Fruit fly (Drosophila melanogaster): ENCODE results near the gene Hsp60A.

Gene Hsp60A

dm6 chrX:11153826-11154510, 45.7 kb downstream of the Hsp60A start, which contains the start of the genes rtv and Dlic (continued):
- TF ChIP-seq salr (GFP tag; optimal IDR thresholded peaks at IDR 0.05) (no peak), Sox102F (GFP tag; optimal IDR thresholded peaks at IDR 0.05) (no peak), Hr38 (GFP tag; optimal IDR thresholded peaks at IDR 0.05) (no peak), CG8119 (GFP tag; IDR thresholded peaks at IDR 0.05) (no peak), pdm3 (GFP tag; optimal IDR thresholded peaks at IDR 0.05) (peak; percentile 4), CG3919 (GFP tag; optimal IDR thresholded peaks at IDR 0.05) (no peak), CG8632 (GFP tag; optimal IDR thresholded peaks at IDR 0.05) (no peak), svp (GFP tag) (peak; percentile 78), vri (GFP tag; optimal IDR thresholded peaks at IDR 0.05) (no peak), lz (GFP tag; optimal IDR thresholded peaks at IDR 0.05) (peak; percentile 44), CG32006 (GFP tag; optimal IDR thresholded peaks at IDR 0.05) (no peak), cyc (GFP tag; optimal IDR thresholded peaks at IDR 0.05) (peak; percentile 44), Ets96B (tag; optimal IDR thresholded peaks at IDR 0.05) (no peak), CG6276 (GFP tag; optimal IDR thresholded peaks at IDR 0.05) (no peak), dac (GFP tag; optimal IDR thresholded peaks at IDR 0.05) (no peak)

dm6 chrX:11154511-11155197, 46.4 kb downstream of the Hsp60A start:
- TF ChIP-seq ss (GFP tag; optimal IDR thresholded peaks at IDR 0.05) (peak; percentile 40), CG11294 (GFP tag; IDR thresholded peaks at IDR 0.05) (no peak), CG3032 (tag; optimal IDR thresholded peaks at IDR 0.05) (no peak), CG16779 (tag; optimal IDR thresholded peaks at IDR 0.05) (no peak), CG6792 (GFP tag; optimal IDR thresholded peaks at IDR 0.05) (no peak), topi (GFP tag; optimal IDR thresholded peaks at IDR 0.05) (no peak), Sox102F (GFP tag; optimal IDR thresholded peaks at IDR 0.05) (no peak), Sox15 (GFP tag; optimal IDR thresholded peaks at IDR 0.05) (no peak), Gug (GFP tag; IDR thresholded peaks at IDR 0.05) (no peak), CG32006 (GFP tag; optimal IDR thresholded peaks at IDR 0.05) (no peak), CG1621 (tag; optimal IDR thresholded peaks at IDR 0.05) (no peak), achi (GFP tag; optimal IDR thresholded peaks at IDR 0.05) (no peak), lz (GFP tag; optimal IDR thresholded peaks at IDR 0.05) (no peak), acj6 (GFP tag; optimal IDR thresholded peaks at IDR 0.05) (no peak), CG4318 (GFP tag; optimal IDR thresholded peaks at IDR 0.05) (no peak), CG6854 (GFP tag; optimal IDR thresholded peaks at IDR 0.05) (no peak), CG3919 (GFP tag; optimal IDR thresholded peaks at IDR 0.05) (no peak), CG15336 (GFP tag; IDR thresholded peaks at IDR 0.05) (no peak; the same call in 1 of the 2 replicates), fkh (GFP tag; optimal IDR thresholded peaks at IDR 0.05) (peak; percentile 63), CG10669 (GFP tag; optimal IDR thresholded peaks at IDR 0.05) (peak; percentile 29), CG8119 (GFP tag; IDR thresholded peaks at IDR 0.05) (no peak), Hr4 (GFP tag; optimal IDR thresholded peaks at IDR 0.05) (no peak), eg (GFP tag; IDR thresholded peaks at IDR 0.05) (peak; percentile 14; the same call in 1 of the 3 replicates), vri (GFP tag; optimal IDR thresholded peaks at IDR 0.05) (no peak), CG8632 (GFP tag; optimal IDR thresholded peaks at IDR 0.05) (no peak), Eip75B (GFP tag; optimal IDR thresholded peaks at IDR 0.05) (no peak), CG6163 (GFP tag; IDR thresholded peaks at IDR 0.05) (peak; percentile 71), CG34406 (GFP tag; optimal IDR thresholded peaks at IDR 0.05) (peak; percentile 24), Lpt (GFP tag; optimal IDR thresholded peaks at IDR 0.05) (no peak), Eip78C (GFP tag) (peak; percentile 75), CG11902 (GFP tag; optimal IDR thresholded peaks at IDR 0.05) (no peak), Blimp-1 (GFP tag; optimal IDR thresholded peaks at IDR 0.05) (no peak), CG10631 (GFP tag; optimal IDR thresholded peaks at IDR 0.05) (no peak), CG9139 (GFP tag; optimal IDR thresholded peaks at IDR 0.05) (peak; percentile 25), CG7368 (GFP tag; optimal IDR thresholded peaks at IDR 0.05) (no peak), CG6808 (GFP tag; optimal IDR thresholded peaks at IDR 0.05) (peak; percentile 8), fd59A (GFP tag; optimal IDR thresholded peaks at IDR 0.05) (no peak), pdm3 (GFP tag; optimal IDR thresholded peaks at IDR 0.05) (no peak), dac (GFP tag; optimal IDR thresholded peaks at IDR 0.05) (no peak), Sox14 (GFP tag; optimal IDR thresholded peaks at IDR 0.05) (peak; percentile 17), CG6276 (GFP tag; optimal IDR thresholded peaks at IDR 0.05) (no peak), Hr38 (GFP tag; optimal IDR thresholded peaks at IDR 0.05) (no peak), Ets21C (GFP tag; optimal IDR thresholded peaks at IDR 0.05) (no peak)
